Worm (Caenorhabditis elegans) whole organism, midembryonic: ENCODE results near the gene srab-2.

Experiments used
- T22C8.4 ChIP-seq: fragments of 200-800 bp; sonication (Bioruptor generic); IDR thresholded peaks from 2 replicates; pipeline ENCODE4 v1.3.6; 2022; ENCODE audit warnings: missing genetic modification characterization, missing compliant biosample characterization
- cog-1 ChIP-seq: sonication (generic microtip); optimal IDR thresholded peaks from 2 replicates; lab custom pipeline; 2016; ENCODE audit warnings: missing genetic modification characterization, missing compliant biosample characterization
- flt-1 ChIP-seq: fragments of 200-800 bp; sonication (Bioruptor generic); IDR thresholded peaks from 2 replicates; pipeline ENCODE4 v1.3.6; 2022; ENCODE audit warnings: missing genetic modification characterization, missing compliant biosample characterization
- klf-2 ChIP-seq: fragments of 200-800 bp; sonication (Bioruptor generic); conservative IDR thresholded peaks from 2 replicates; pipeline ENCODE4 v1.3.6; 2022; ENCODE audit warnings: missing genetic modification reagents, missing genetic modification characterization, missing compliant biosample characterization
- med-1 ChIP-seq: sonication (generic microtip); optimal IDR thresholded peaks from 2 replicates; lab custom pipeline; 2017; ENCODE audit warnings: missing genetic modification characterization, mild to moderate bottlenecking, missing compliant biosample characterization, antibody characterized with exemption, missing genetic modification reagents; ENCODE audit not compliant: insufficient read depth
- ref-1 ChIP-seq: fragments of 200-800 bp; sonication (Bioruptor generic); conservative IDR thresholded peaks from 2 replicates; pipeline ENCODE4 v1.3.6; 2022; ENCODE audit warnings: missing genetic modification reagents, missing genetic modification characterization, missing compliant biosample characterization
- tab-1 ChIP-seq: fragments of 200-800 bp; sonication (Bioruptor generic); IDR thresholded peaks from 2 replicates; pipeline ENCODE4 v1.3.6; 2022; ENCODE audit warnings: missing genetic modification characterization, missing compliant biosample characterization
- ztf-23 ChIP-seq: fragments of 200-800 bp; sonication (Bioruptor generic); IDR thresholded peaks from 2 replicates; pipeline ENCODE4 v1.3.6; 2022; ENCODE audit warnings: missing genetic modification reagents, missing genetic modification characterization, missing compliant biosample characterization
- ztf-29 ChIP-seq: fragments of 200-800 bp; sonication (Bioruptor generic); IDR thresholded peaks from 2 replicates; pipeline ENCODE4 v1.3.6; 2022; ENCODE audit warnings: missing genetic modification reagents, missing genetic modification characterization, missing compliant biosample characterization

srab-2 gene

ce11 chrV:5104934-5105333, at the start of gene srab-2:
srab-2 (minus strand) TSS chrV:5105034.
- TF ChIP-seq tab-1 (GFP tag; lab: Robert Waterston, UW) = no peak
- no peak for TF ChIP-seq ref-1 (GFP tag; lab: Robert Waterston, UW)
- no peak for TF ChIP-seq med-1 (GFP tag; lab: Kevin White, UChicago)
- no peak for TF ChIP-seq flt-1 (GFP tag; lab: Robert Waterston, UW)
- TF ChIP-seq cog-1 (tag; lab: Kevin White, UChicago) = no peak
- TF ChIP-seq ztf-23 = no peak
- TF ChIP-seq T22C8.4 (GFP tag; lab: Robert Waterston, UW) = no peak
- no peak for TF ChIP-seq ztf-29 (GFP tag; lab: Robert Waterston, UW)
- TF ChIP-seq klf-2 = no peak

ce11 chrV:5150880-5151279, 46.0 kb upstream of the srab-2 start, which contains the start of gene srh-130:
srh-130 (plus strand) TSS chrV:5151180.
- TF ChIP-seq cog-1 (tag; lab: Kevin White, UChicago) (no peak), med-1 (GFP tag; lab: Kevin White, UChicago) (no peak), T22C8.4 (GFP tag; lab: Robert Waterston, UW) (no peak), tab-1 (GFP tag; lab: Robert Waterston, UW) (no peak), ztf-23 (no peak), ztf-29 (GFP tag; lab: Robert Waterston, UW) (no peak), ref-1 (GFP tag; lab: Robert Waterston, UW) (no peak), flt-1 (GFP tag; lab: Robert Waterston, UW) (no peak), klf-2 (no peak)

ce11 chrV:5146394-5146793, 41.6 kb upstream of the srab-2 start, which contains the start of gene F14F9.6:
F14F9.6 (minus strand) TSS chrV:5146494.
- TF ChIP-seq ztf-29 (GFP tag; lab: Robert Waterston, UW) (no peak), cog-1 (tag; lab: Kevin White, UChicago) (no peak), flt-1 (GFP tag; lab: Robert Waterston, UW) (no peak), ztf-23 (no peak)

ce11 chrV:5144541-5144940, 39.7 kb upstream of the srab-2 start, which contains the start of gene F14F9.2:
F14F9.2 (plus strand) TSS chrV:5144841.
- TF ChIP-seq ztf-29 (GFP tag; lab: Robert Waterston, UW) (no peak), cog-1 (tag; lab: Kevin White, UChicago) (no peak), tab-1 (GFP tag; lab: Robert Waterston, UW) (no peak), med-1 (GFP tag; lab: Kevin White, UChicago) (no peak), ztf-23 (no peak), T22C8.4 (GFP tag; lab: Robert Waterston, UW) (no peak), ref-1 (GFP tag; lab: Robert Waterston, UW) (no peak), flt-1 (GFP tag; lab: Robert Waterston, UW) (no peak), klf-2 (no peak)

- TF ChIP-seq ref-1 (GFP tag; lab: Robert Waterston, UW) (no peak), ztf-29 (GFP tag; lab: Robert Waterston, UW) (no peak), tab-1 (GFP tag; lab: Robert Waterston, UW) (no peak), flt-1 (GFP tag; lab: Robert Waterston, UW) (no peak), ztf-23 (no peak), med-1 (GFP tag; lab: Kevin White, UChicago) (no peak)
Measured at ce11 chrV:5143785-5144184, 39.0 kb upstream of the srab-2 start, which contains the start of gene srh-129. srh-129 (minus strand) TSS chrV:5143885.

ce11 chrV:5137919-5138318, 33.1 kb upstream of the srab-2 start, which contains the start of gene F14F9.3:
F14F9.3 (plus strand) TSS chrV:5138219.
- no peak for TF ChIP-seq klf-2
- no peak for TF ChIP-seq cog-1 (tag; lab: Kevin White, UChicago)
- no peak for TF ChIP-seq flt-1 (GFP tag; lab: Robert Waterston, UW)

- no peak for TF ChIP-seq ztf-29 (GFP tag; lab: Robert Waterston, UW)
- TF ChIP-seq ref-1 (GFP tag; lab: Robert Waterston, UW) = no peak
- no peak for TF ChIP-seq cog-1 (tag; lab: Kevin White, UChicago)
- no peak for TF ChIP-seq klf-2
- TF ChIP-seq flt-1 (GFP tag; lab: Robert Waterston, UW) = no peak
- no peak for TF ChIP-seq T22C8.4 (GFP tag; lab: Robert Waterston, UW)
- no peak for TF ChIP-seq tab-1 (GFP tag; lab: Robert Waterston, UW)
- TF ChIP-seq med-1 (GFP tag; lab: Kevin White, UChicago) = no peak
- TF ChIP-seq ztf-23 = no peak
Measured at ce11 chrV:5132441-5132840, 27.6 kb upstream of the srab-2 start, which contains the start of gene F14F9.4. F14F9.4 (plus strand) TSS chrV:5132741.

ce11 chrV:5131380-5131779, 26.5 kb upstream of the srab-2 start:
- TF ChIP-seq ztf-29 (GFP tag; lab: Robert Waterston, UW) = no peak
- TF ChIP-seq tab-1 (GFP tag; lab: Robert Waterston, UW) = no peak
- no peak for TF ChIP-seq flt-1 (GFP tag; lab: Robert Waterston, UW)
- no peak for TF ChIP-seq med-1 (GFP tag; lab: Kevin White, UChicago)
- TF ChIP-seq klf-2 = no peak
- TF ChIP-seq cog-1 (tag; lab: Kevin White, UChicago) = no peak
- no peak for TF ChIP-seq T22C8.4 (GFP tag; lab: Robert Waterston, UW)
- TF ChIP-seq ref-1 (GFP tag; lab: Robert Waterston, UW) = no peak
- TF ChIP-seq ztf-23 = no peak

- TF ChIP-seq klf-2 (no peak), tab-1 (GFP tag; lab: Robert Waterston, UW) (no peak), flt-1 (GFP tag; lab: Robert Waterston, UW) (no peak), T22C8.4 (GFP tag; lab: Robert Waterston, UW) (no peak), ztf-23 (no peak), med-1 (GFP tag; lab: Kevin White, UChicago) (no peak), ref-1 (GFP tag; lab: Robert Waterston, UW) (no peak), cog-1 (tag; lab: Kevin White, UChicago) (no peak), ztf-29 (GFP tag; lab: Robert Waterston, UW) (no peak)
Measured at ce11 chrV:5130018-5130417, 25.2 kb upstream of the srab-2 start, which contains the start of gene F14F9.8. F14F9.8 (plus strand) TSS chrV:5130318.
